Worm (Caenorhabditis elegans) whole organism, midembryonic: ENCODE measurements around the gene cah-4.

Experiments used
- cog-1 ChIP-seq: sonication (generic microtip); optimal IDR thresholded peaks from 2 replicates; lab custom pipeline; 2016; ENCODE audit warnings: missing genetic modification characterization, missing compliant biosample characterization
- med-1 ChIP-seq: sonication (generic microtip); optimal IDR thresholded peaks from 2 replicates; lab custom pipeline; 2017; ENCODE audit warnings: missing genetic modification characterization, mild to moderate bottlenecking, missing compliant biosample characterization, antibody characterized with exemption, missing genetic modification reagents; ENCODE audit not compliant: insufficient read depth
- ref-1 ChIP-seq: fragments of 200-800 bp; sonication (Bioruptor generic); conservative IDR thresholded peaks from 2 replicates; pipeline ENCODE4 v1.3.6; 2022; ENCODE audit warnings: missing genetic modification reagents, missing genetic modification characterization, missing compliant biosample characterization
- tab-1 ChIP-seq: fragments of 200-800 bp; sonication (Bioruptor generic); IDR thresholded peaks from 2 replicates; pipeline ENCODE4 v1.3.6; 2022; ENCODE audit warnings: missing genetic modification characterization, missing compliant biosample characterization
- ztf-23 ChIP-seq: fragments of 200-800 bp; sonication (Bioruptor generic); IDR thresholded peaks from 2 replicates; pipeline ENCODE4 v1.3.6; 2022; ENCODE audit warnings: missing genetic modification reagents, missing genetic modification characterization, missing compliant biosample characterization

DNA sequence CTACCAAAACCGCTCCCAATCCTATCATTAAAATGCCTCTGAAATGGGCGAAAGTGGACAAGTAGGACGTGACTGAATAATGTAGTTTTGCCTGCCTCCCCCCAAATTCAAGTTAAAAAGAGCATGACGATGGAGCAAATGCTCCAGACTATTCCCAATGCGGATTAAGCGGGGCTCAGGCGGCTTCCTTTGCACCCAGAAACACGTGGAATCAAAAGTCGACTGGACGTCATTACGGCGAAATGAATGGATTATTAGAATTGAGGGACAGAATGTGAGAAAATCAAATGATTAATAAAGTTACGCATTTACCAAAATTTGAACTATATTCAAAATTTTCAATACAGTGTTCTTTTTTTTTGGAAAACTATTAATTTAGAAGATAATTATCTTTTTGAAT, 42.5 kb upstream of the cah-4 start:
- TF ChIP-seq med-1 (GFP tag; lab: Kevin White, UChicago) (no peak), ztf-23 (GFP tag; lab: Robert Waterston, UW) (no peak), cog-1 (no peak), tab-1 (GFP tag; lab: Robert Waterston, UW) (no peak), ref-1 (no peak)
